Worm (Caenorhabditis elegans) whole organism, young adult: ENCODE results near the gene vps-37.

Experiments
- B0035.1 ChIP-seq: sonication (generic microtip); optimal IDR thresholded peaks from 2 replicates; lab custom pipeline; 2016; ENCODE audit warnings: missing genetic modification characterization, mild to moderate bottlenecking, missing compliant biosample characterization, missing genotype, missing genetic modification reagents
- B0336.3 ChIP-seq: fragments of 200-800 bp; sonication (Bioruptor generic); IDR thresholded peaks from 2 replicates; pipeline ENCODE4 v1.3.6; 2022; ENCODE audit warnings: missing genetic modification characterization, missing compliant biosample characterization
- F37B4.10 ChIP-seq: fragments of 200-800 bp; sonication (Bioruptor generic); IDR thresholded peaks from 2 replicates; pipeline ENCODE4 v1.3.6; 2022; ENCODE audit warnings: missing genetic modification characterization, missing compliant biosample characterization
- F39B2.1 ChIP-seq: fragments of 200-800 bp; sonication (Bioruptor generic); IDR thresholded peaks from 2 replicates; pipeline ENCODE4 v1.3.6; 2022; ENCODE audit warnings: missing genetic modification reagents, missing genetic modification characterization, missing compliant biosample characterization
- T07F8.4 ChIP-seq: sonication (generic microtip); optimal IDR thresholded peaks from 2 replicates; lab custom pipeline; 2016; ENCODE audit warnings: mild to moderate bottlenecking, missing genetic modification characterization, moderate library complexity, missing compliant biosample characterization
- ZK185.1 ChIP-seq: sonication (generic microtip); optimal IDR thresholded peaks from 2 replicates; lab custom pipeline; 2016; ENCODE audit warnings: mild to moderate bottlenecking, missing genetic modification characterization, missing compliant biosample characterization; ENCODE audit not compliant: poor library complexity, severe bottlenecking
- ama-1 ChIP-seq, 3 experiments: fragments of 150-350 bp in 1 of 3; sonication (generic microtip) in 2 of 3; optimal IDR thresholded peaks; 2 replicates each; lab custom pipeline; 2014 to 2018; ENCODE audit warnings: missing biosample characterization in 2 of 3, missing genetic modification characterization in 2 of 3, missing genetic modification reagents in 2 of 3
- athp-1 ChIP-seq: sonication (generic microtip); optimal IDR thresholded peaks from 2 replicates; lab custom pipeline; 2017; ENCODE audit warnings: mild to moderate bottlenecking, missing genetic modification characterization, missing compliant biosample characterization
- attf-3 ChIP-seq: fragments of 200-800 bp; sonication (Bioruptor generic); conservative IDR thresholded peaks from 2 replicates; pipeline ENCODE4 v1.3.6; 2022; ENCODE audit warnings: missing genetic modification reagents, missing genetic modification characterization, missing compliant biosample characterization
- attf-6 ChIP-seq: fragments of 200-800 bp; sonication (Bioruptor generic); IDR thresholded peaks from 2 replicates; pipeline ENCODE4 v1.3.6; 2022; ENCODE audit warnings: missing genetic modification reagents, missing genetic modification characterization, missing compliant biosample characterization
- ccch-3 ChIP-seq: fragments of 200-800 bp; sonication (Bioruptor generic); optimal IDR thresholded peaks from 2 replicates; lab custom pipeline; 2018; ENCODE audit warnings: mild to moderate bottlenecking, missing genetic modification characterization, missing compliant biosample characterization
- ceh-58 ChIP-seq: fragments of 200-800 bp; sonication (Bioruptor generic); IDR thresholded peaks from 2 replicates; pipeline ENCODE4 v1.3.6; 2022; ENCODE audit warnings: missing genetic modification characterization, missing compliant biosample characterization
- die-1 ChIP-seq: sonication (generic microtip); optimal IDR thresholded peaks from 2 replicates; lab custom pipeline; 2016; ENCODE audit warnings: missing genotype, mild to moderate bottlenecking, missing genetic modification characterization, missing compliant biosample characterization
- dox-1 ChIP-seq: fragments of 200-800 bp; sonication (Bioruptor generic); IDR thresholded peaks from 2 replicates; pipeline ENCODE4 v1.3.6; 2022; ENCODE audit warnings: missing genetic modification reagents, missing genetic modification characterization, missing compliant biosample characterization
- dpff-1 ChIP-seq: sonication (generic microtip); optimal IDR thresholded peaks from 2 replicates; lab custom pipeline; 2017; ENCODE audit warnings: mild to moderate bottlenecking, missing genetic modification characterization, missing compliant biosample characterization
- dpl-1 ChIP-seq: fragments of 150-350 bp; optimal IDR thresholded peaks from 2 replicates; lab custom pipeline; 2014; ENCODE audit warnings: missing biosample characterization, missing genetic modification reagents, missing genetic modification characterization
- egl-18 ChIP-seq: fragments of 200-800 bp; sonication (Bioruptor generic); IDR thresholded peaks from 2 replicates; pipeline ENCODE4 v1.3.6; 2022; ENCODE audit warnings: missing genetic modification reagents, missing genetic modification characterization, missing compliant biosample characterization
- ekl-4 ChIP-seq: fragments of 200-800 bp; sonication (Bioruptor generic); IDR thresholded peaks from 2 replicates; pipeline ENCODE4 v1.3.6; 2022; ENCODE audit warnings: missing genetic modification reagents, missing genetic modification characterization, missing compliant biosample characterization
- hmg-1.2 ChIP-seq: fragments of 200-800 bp; sonication (Bioruptor generic); IDR thresholded peaks from 2 replicates; pipeline ENCODE4 v1.3.6; 2022; ENCODE audit warnings: missing genetic modification reagents, missing genetic modification characterization, missing compliant biosample characterization
- hsf-1 ChIP-seq: fragments of 200-800 bp; sonication (Bioruptor generic); IDR thresholded peaks from 2 replicates; pipeline ENCODE4 v1.3.6; 2022; ENCODE audit warnings: missing genetic modification reagents, missing genetic modification characterization, missing compliant biosample characterization
- lsl-1 ChIP-seq: fragments of 200-800 bp; sonication (Bioruptor generic); optimal IDR thresholded peaks from 2 replicates; lab custom pipeline; 2018; ENCODE audit warnings: mild to moderate bottlenecking, missing genetic modification characterization, moderate library complexity, missing compliant biosample characterization
- madf-10 ChIP-seq: sonication (generic microtip); optimal IDR thresholded peaks from 2 replicates; lab custom pipeline; 2016; ENCODE audit warnings: mild to moderate bottlenecking, missing genetic modification characterization, missing compliant biosample characterization
- madf-6 ChIP-seq: fragments of 200-800 bp; sonication (Bioruptor generic); IDR thresholded peaks from 2 replicates; pipeline ENCODE4 v1.3.6; 2022; ENCODE audit warnings: missing genetic modification reagents, missing genetic modification characterization, missing compliant biosample characterization
- mcd-1 ChIP-seq: fragments of 200-800 bp; sonication (Bioruptor generic); IDR thresholded peaks from 2 replicates; pipeline ENCODE4 v1.3.6; 2022; ENCODE audit warnings: missing genetic modification reagents, missing genetic modification characterization, missing compliant biosample characterization
- nfya-2 ChIP-seq: fragments of 200-800 bp; sonication (Bioruptor generic); IDR thresholded peaks from 2 replicates; pipeline ENCODE4 v1.3.6; 2022; ENCODE audit warnings: missing genetic modification reagents, missing genetic modification characterization, missing compliant biosample characterization
- nhr-27 ChIP-seq: fragments of 200-800 bp; sonication (Bioruptor generic); optimal IDR thresholded peaks from 2 replicates; lab custom pipeline; 2018; ENCODE audit warnings: mild to moderate bottlenecking, missing genetic modification characterization, moderate library complexity, missing compliant biosample characterization
- pbrm-1 ChIP-seq: fragments of 200-800 bp; sonication (Bioruptor generic); IDR thresholded peaks from 2 replicates; pipeline ENCODE4 v1.3.6; 2022; ENCODE audit warnings: missing genetic modification reagents, missing genetic modification characterization, missing compliant biosample characterization
- pha-4 ChIP-seq: fragments of 150-350 bp; sonication (generic microtip); optimal IDR thresholded peaks from 2 replicates; lab custom pipeline; 2014; ENCODE audit warnings: missing biosample characterization, missing genetic modification reagents, missing genetic modification characterization
- repo-1 ChIP-seq: sonication (generic microtip); optimal IDR thresholded peaks from 2 replicates; lab custom pipeline; 2017; ENCODE audit warnings: mild to moderate bottlenecking, missing genetic modification characterization, missing compliant biosample characterization
- rpc-1 ChIP-seq, 2 experiments: fragments of 150-350 bp in 1 of 2; sonication (generic microtip) in 1 of 2; optimal IDR thresholded peaks; 2 replicates each; lab custom pipeline; 2014 to 2018; ENCODE audit warnings: missing biosample characterization in 1 of 2, missing genetic modification characterization in 1 of 2, missing genetic modification reagents in 1 of 2, missing genotype in 1 of 2
- snpc-1.1 ChIP-seq: sonication (generic microtip); optimal IDR thresholded peaks from 2 replicates; lab custom pipeline; 2017; ENCODE audit warnings: missing genetic modification characterization, mild to moderate bottlenecking, missing compliant biosample characterization, antibody characterized with exemption, moderate library complexity, missing genotype, missing genetic modification reagents; ENCODE audit not compliant: insufficient read depth
- snpc-1.3 ChIP-seq: sonication (generic microtip); optimal IDR thresholded peaks from 2 replicates; lab custom pipeline; 2017; ENCODE audit warnings: missing genetic modification characterization, mild to moderate bottlenecking, missing compliant biosample characterization, antibody characterized with exemption, moderate library complexity, missing genotype, missing genetic modification reagents; ENCODE audit not compliant: insufficient read depth
- snpc-3.4 ChIP-seq: sonication (generic microtip); optimal IDR thresholded peaks from 2 replicates; lab custom pipeline; 2017; ENCODE audit warnings: missing genetic modification characterization, mild to moderate bottlenecking, missing compliant biosample characterization, antibody characterized with exemption, moderate library complexity, missing genotype, missing genetic modification reagents
- snpc-4 ChIP-seq, 5 experiments: fragments of 150-350 bp in 1 of 5; sonication (generic microtip) in 4 of 5; optimal IDR thresholded peaks; 2 replicates each; lab custom pipeline; 2014 to 2018; ENCODE audit warnings: missing genetic modification characterization in 5 of 5, missing biosample characterization in 3 of 5, antibody characterized with exemption in 2 of 5, mild to moderate bottlenecking in 2 of 5, missing compliant biosample characterization in 2 of 5, missing genotype in 2 of 5, moderate library complexity in 2 of 5, missing genetic modification reagents in 1 of 5
- tbp1 ChIP-seq: fragments of 200-800 bp; sonication (Bioruptor generic); optimal IDR thresholded peaks from 2 replicates; lab custom pipeline; 2018; ENCODE audit warnings: mild to moderate bottlenecking, missing genetic modification characterization, missing compliant biosample characterization
- xnd-1 ChIP-seq: sonication (generic microtip); optimal IDR thresholded peaks from 2 replicates; lab custom pipeline; 2016; ENCODE audit warnings: missing genotype, missing genetic modification reagents, missing genetic modification characterization, missing compliant biosample characterization

Gene vps-37

DNA sequence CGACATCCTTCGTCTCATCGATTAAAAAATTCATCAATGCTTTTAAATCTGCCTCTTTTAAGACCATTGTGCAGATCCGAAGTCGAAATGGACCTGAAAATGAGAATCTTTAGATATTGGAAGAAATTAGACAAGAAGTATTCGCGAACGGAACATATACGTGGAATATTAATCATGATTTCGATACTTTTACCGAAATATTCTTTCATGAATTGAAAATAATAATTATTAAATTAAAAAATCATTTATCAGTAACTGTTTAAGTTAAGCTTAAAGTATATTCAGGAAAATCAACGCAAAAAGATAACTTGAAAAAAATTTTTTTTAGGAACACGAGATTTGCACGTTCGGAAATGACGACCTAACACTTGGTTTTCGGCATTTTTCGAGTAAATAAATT lies 8.8 kb downstream of the vps-37 start, which contains the start of gene CD4.8:
CD4.8 (minus strand) TSS at position 101 of the 400 bp plus-strand sequence.
- no peak for TF ChIP-seq ZK185.1 (tag; lab: Kevin White, UChicago)
- TF ChIP-seq F37B4.10 (GFP tag; lab: Robert Waterston, UW) = no peak
- no peak for TF ChIP-seq dpl-1 (GFP tag; lab: Kevin White, UChicago)
- no peak for TF ChIP-seq F39B2.1 (GFP tag; lab: Robert Waterston, UW)
- no peak for TF ChIP-seq dox-1 (GFP tag; lab: Robert Waterston, UW)
- TF ChIP-seq ekl-4 (GFP tag; lab: Robert Waterston, UW) = no peak
- TF ChIP-seq snpc-1.3 = no peak
- no peak for TF ChIP-seq tbp1 (GFP tag; lab: Kevin White, UChicago)
- TF ChIP-seq T07F8.4 = no peak
- TF ChIP-seq ceh-58 (GFP tag; lab: Robert Waterston, UW) = no peak
- TF ChIP-seq madf-10 (tag; lab: Kevin White, UChicago) = no peak

DNA sequence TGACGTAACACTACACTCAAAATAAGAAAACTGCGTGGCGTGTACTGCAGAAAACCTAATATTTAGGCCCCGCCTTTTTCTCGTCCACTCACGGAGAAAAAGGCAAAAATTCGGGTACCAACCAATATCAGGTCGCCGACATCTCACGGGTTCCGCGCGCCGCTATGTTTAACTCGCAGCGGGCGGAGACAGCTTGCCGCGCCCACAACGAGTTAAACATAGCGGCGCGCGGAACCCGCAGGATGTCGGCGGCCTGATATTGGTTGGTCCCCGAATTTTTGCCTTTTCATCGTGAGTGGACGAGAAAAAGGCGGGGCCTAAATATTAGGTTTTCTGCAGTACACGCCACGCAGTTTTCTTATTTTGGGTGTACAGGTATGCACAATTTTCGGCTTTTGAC lies 9.9 kb downstream of the vps-37 start:
- TF ChIP-seq pbrm-1 (GFP tag; lab: Robert Waterston, UW) = 0 out of 2 replicates have a peak, but pooled peaks have one; percentile 16
- TF ChIP-seq snpc-4 (GFP tag; optimal IDR thresholded peaks at IDR 0.05; lab: Kevin White, UChicago) = peak; percentile 77
- TF ChIP-seq snpc-4 (tag; optimal IDR thresholded peaks at IDR 0.05; lab: Kevin White, UChicago) = peak in 3 of 4 experiments; percentile 79 to 98 (median 96)
- TF ChIP-seq mcd-1 (GFP tag; lab: Robert Waterston, UW) = peak; percentile 39
- TF ChIP-seq snpc-1.1 (tag; lab: Kevin White, UChicago) = peak; percentile 79
- TF ChIP-seq snpc-3.4 (tag; lab: Kevin White, UChicago) = peak; percentile 32
- TF ChIP-seq hmg-1.2 (GFP tag; lab: Robert Waterston, UW) = peak; percentile 72
- TF ChIP-seq attf-6 (GFP tag; lab: Robert Waterston, UW) = peak; percentile 12; the same call in 1 of the 2 replicates
- peak; percentile 7 for TF ChIP-seq xnd-1
- TF ChIP-seq, all 124 proteins: peak for 8; not testable (repeated sequence) for 116

DNA sequence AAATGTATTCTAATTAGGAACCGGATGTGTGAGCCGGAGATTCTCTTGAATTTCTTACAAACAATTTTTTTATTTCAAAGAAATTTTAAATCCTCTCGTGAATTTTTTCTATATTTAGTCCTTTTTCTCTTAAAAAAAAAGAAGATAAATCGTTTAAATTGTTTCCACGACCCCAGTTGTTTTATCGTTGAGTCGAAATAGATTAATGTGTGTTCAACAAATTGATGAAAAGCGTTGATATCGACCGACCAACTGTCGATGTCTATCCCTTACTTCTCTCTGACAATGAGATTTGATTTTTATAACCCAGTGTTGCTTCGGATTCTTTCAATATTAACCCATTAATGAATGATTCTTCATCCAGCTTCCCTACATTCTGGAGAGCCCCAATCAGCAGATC lies 13.8 kb downstream of the vps-37 start, which contains the start of gene CD4.1:
CD4.1 (plus strand) TSS at position 301 of the 400 bp plus-strand sequence.
- no peak for TF ChIP-seq B0336.3 (GFP tag; lab: Robert Waterston, UW)
- TF ChIP-seq hsf-1 = no peak
- TF ChIP-seq pha-4 (tag; lab: Kevin White, UChicago) = no peak
- no peak for TF ChIP-seq nfya-2 (GFP tag; lab: Robert Waterston, UW)
- no peak for TF ChIP-seq repo-1 (tag; lab: Kevin White, UChicago)

DNA sequence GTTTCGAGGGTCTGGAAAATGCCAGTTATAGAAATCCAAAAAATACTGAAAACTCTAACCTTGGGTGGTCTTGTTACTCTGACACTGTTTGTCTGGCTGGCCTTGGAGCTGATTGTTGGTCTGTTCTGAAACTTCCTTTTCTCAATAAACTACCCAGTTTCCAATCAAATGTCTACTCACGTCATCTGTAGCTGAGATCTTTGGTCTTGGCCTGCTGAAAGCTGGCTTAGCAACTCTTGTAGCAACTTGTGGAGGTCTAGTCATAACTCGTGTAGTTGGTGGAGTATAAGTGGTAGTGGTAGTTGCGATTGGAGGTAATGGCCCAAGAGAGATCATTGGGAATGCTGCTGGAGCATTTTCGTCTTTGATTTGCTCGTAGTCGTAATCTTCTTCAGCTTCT lies 17.7 kb downstream of the vps-37 start:
- TF ChIP-seq ccch-3 (GFP tag; lab: Kevin White, UChicago) (no peak), egl-18 (GFP tag; lab: Robert Waterston, UW) (no peak), attf-3 (GFP tag; lab: Robert Waterston, UW) (no peak), athp-1 (tag; lab: Kevin White, UChicago) (no peak), dpff-1 (tag; lab: Kevin White, UChicago) (no peak), rpc-1 (optimal IDR thresholded peaks at IDR 0.05; lab: Kevin White, UChicago) (no peak), rpc-1 (tag; optimal IDR thresholded peaks at IDR 0.05; lab: Kevin White, UChicago) (no peak), madf-6 (GFP tag; lab: Robert Waterston, UW) (no peak), die-1 (tag; lab: Kevin White, UChicago) (no peak), ama-1 (optimal IDR thresholded peaks at IDR 0.05; lab: Kevin White, UChicago) (no peak), ama-1 (GFP tag; optimal IDR thresholded peaks at IDR 0.05; lab: Kevin White, UChicago) (no peak), lsl-1 (GFP tag; lab: Kevin White, UChicago) (no peak), nhr-27 (no peak), B0035.1 (no peak)
